Fruit fly (Drosophila melanogaster): ENCODE results near the gene PolG1.

PolG1 gene

dm6 chr2L:13813604-13814178, 13.9 kb downstream of the PolG1 start, which contains the start of gene Sos:
Sos (plus strand) TSS chr2L:13813816.
- TF ChIP-seq CG8478 (optimal IDR thresholded peaks at IDR 0.05) = no peak
- no peak for TF ChIP-seq EcR (GFP tag; optimal IDR thresholded peaks at IDR 0.05)
- no peak for TF ChIP-seq psq (optimal IDR thresholded peaks at IDR 0.05)
- no peak for TF ChIP-seq pan (optimal IDR thresholded peaks at IDR 0.05)
- TF ChIP-seq Dll (optimal IDR thresholded peaks at IDR 0.05) = no peak
- no peak for TF ChIP-seq usp (GFP tag; optimal IDR thresholded peaks at IDR 0.05)

DNA sequence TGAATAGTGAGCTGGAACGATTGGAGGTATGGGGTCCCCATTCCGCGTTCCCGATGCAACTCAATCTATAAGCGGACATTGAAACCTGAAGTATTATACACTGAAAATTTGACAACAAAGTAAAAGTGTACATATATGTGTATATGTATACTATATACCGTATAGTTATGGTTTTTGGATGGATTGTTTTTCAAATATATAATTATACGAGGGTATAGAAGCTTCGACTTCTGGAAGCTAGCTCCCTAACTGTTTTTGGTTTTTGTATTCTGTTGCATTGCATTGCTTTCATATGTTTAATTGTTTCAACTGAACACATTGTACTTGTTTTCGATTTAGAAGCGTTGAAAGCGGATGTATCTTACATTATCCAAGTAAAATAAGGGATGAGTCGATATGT, 14.4 kb downstream of the PolG1 start, which contains the start of gene CG16888:
Gene CG16888, minus strand, starts transcription at position 101 of the 400 bp plus-strand sequence.
- TF ChIP-seq EcR (GFP tag; optimal IDR thresholded peaks at IDR 0.05) = no peak

dm6 chr2L:13811323-13811722, 16.2 kb downstream of the PolG1 start, which contains the start of the genes Adat1 and CG16865:
Adat1 (minus strand) TSS chr2L:13811474.
CG16865 (plus strand) TSS chr2L:13811522.
- TF ChIP-seq psq (optimal IDR thresholded peaks at IDR 0.05) = no peak
- TF ChIP-seq pan (optimal IDR thresholded peaks at IDR 0.05) = no peak
- TF ChIP-seq usp (GFP tag; optimal IDR thresholded peaks at IDR 0.05) = no peak
- no peak for TF ChIP-seq Dll (optimal IDR thresholded peaks at IDR 0.05)
- TF ChIP-seq CG8478 (optimal IDR thresholded peaks at IDR 0.05) = no peak

dm6 chr2L:13807959-13808358, 19.6 kb downstream of the PolG1 start:
- TF ChIP-seq EcR (GFP tag; optimal IDR thresholded peaks at IDR 0.05) (no peak), Dll (optimal IDR thresholded peaks at IDR 0.05) (no peak), usp (GFP tag; optimal IDR thresholded peaks at IDR 0.05) (no peak), pan (optimal IDR thresholded peaks at IDR 0.05) (no peak), psq (optimal IDR thresholded peaks at IDR 0.05) (no peak), CG8478 (optimal IDR thresholded peaks at IDR 0.05) (no peak)

dm6 chr2L:13807097-13807496, 20.5 kb downstream of the PolG1 start:
- TF ChIP-seq CG8478 (optimal IDR thresholded peaks at IDR 0.05) (no peak), usp (GFP tag; optimal IDR thresholded peaks at IDR 0.05) (no peak), EcR (GFP tag; optimal IDR thresholded peaks at IDR 0.05) (no peak), Dll (optimal IDR thresholded peaks at IDR 0.05) (no peak), psq (optimal IDR thresholded peaks at IDR 0.05) (no peak), pan (optimal IDR thresholded peaks at IDR 0.05) (no peak)

dm6 chr2L:13805170-13805569, 22.4 kb downstream of the PolG1 start:
- TF ChIP-seq CG8478 (optimal IDR thresholded peaks at IDR 0.05) (no peak), Dll (optimal IDR thresholded peaks at IDR 0.05) (no peak), psq (optimal IDR thresholded peaks at IDR 0.05) (no peak), EcR (GFP tag; optimal IDR thresholded peaks at IDR 0.05) (no peak), pan (optimal IDR thresholded peaks at IDR 0.05) (no peak), usp (GFP tag; optimal IDR thresholded peaks at IDR 0.05) (no peak)

DNA sequence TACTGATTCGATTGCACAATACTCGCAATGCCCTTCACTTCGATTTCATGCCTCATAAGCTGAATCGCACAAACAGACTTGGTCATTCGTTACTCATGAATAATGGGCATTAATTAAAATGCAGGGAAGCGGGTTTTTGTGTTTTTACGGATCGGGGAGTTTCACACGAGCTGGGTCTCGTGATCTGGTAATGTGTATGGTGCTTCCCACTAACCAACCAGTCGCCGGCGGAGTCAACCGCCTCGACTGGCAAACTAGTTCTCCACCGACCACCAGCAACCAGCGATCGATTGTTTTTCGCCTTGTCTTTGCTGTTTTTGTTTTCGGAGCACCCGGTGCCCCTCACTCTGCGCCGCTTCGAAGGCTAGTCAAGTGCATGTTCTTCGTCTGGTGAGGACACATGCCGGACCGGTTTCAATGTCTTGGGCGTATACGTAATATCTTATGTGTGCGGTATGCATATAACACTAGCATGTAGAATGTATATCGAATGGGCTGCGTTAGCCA, 23.0 kb downstream of the PolG1 start:
- TF ChIP-seq EcR (GFP tag; optimal IDR thresholded peaks at IDR 0.05) (no peak), usp (GFP tag; optimal IDR thresholded peaks at IDR 0.05) (no peak), psq (optimal IDR thresholded peaks at IDR 0.05) (no peak), Dll (optimal IDR thresholded peaks at IDR 0.05) (no peak), CG8478 (optimal IDR thresholded peaks at IDR 0.05) (no peak), pan (optimal IDR thresholded peaks at IDR 0.05) (no peak)

DNA sequence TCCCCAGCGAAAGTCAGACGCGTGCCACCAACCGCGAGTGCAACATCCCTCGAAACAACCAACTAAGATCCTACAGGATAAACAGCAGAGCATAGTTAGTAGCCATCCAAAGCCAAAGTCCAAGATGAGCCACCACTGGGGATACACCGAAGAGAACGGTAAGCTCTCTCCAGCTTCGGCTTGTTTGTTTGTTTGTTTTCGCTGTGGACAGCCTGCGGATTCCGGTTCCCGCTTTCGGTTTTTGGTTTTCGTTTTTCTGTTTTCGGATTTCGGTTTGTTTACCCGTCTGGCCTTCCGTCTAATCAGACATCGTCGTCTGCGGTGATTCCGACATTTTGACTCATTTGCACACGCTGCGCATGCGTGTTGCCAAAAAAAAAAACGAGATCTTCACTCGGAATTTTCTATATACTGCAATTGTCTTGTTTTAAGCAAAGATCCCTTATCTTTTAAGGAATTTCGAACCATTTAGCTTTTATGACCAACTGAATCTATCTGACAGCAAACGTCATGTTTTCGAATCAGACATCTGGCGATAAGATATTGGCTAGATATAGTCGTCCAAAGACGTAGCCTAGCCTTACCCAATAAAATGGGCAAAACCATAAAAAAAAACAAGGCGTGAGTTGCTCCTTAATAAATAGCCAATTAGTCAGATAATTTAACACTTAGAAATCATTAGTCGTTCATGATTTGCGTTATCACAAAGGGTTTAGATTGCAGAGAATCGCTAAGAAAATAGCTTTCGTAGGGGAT, 23.6 kb downstream of the PolG1 start:
- TF ChIP-seq EcR (GFP tag; optimal IDR thresholded peaks at IDR 0.05) = no peak
- no peak for TF ChIP-seq psq (optimal IDR thresholded peaks at IDR 0.05)
- TF ChIP-seq pan (optimal IDR thresholded peaks at IDR 0.05) = no peak
- no peak for TF ChIP-seq Dll (optimal IDR thresholded peaks at IDR 0.05)
- TF ChIP-seq CG8478 (optimal IDR thresholded peaks at IDR 0.05) = no peak
- TF ChIP-seq usp (GFP tag; optimal IDR thresholded peaks at IDR 0.05) = no peak

DNA sequence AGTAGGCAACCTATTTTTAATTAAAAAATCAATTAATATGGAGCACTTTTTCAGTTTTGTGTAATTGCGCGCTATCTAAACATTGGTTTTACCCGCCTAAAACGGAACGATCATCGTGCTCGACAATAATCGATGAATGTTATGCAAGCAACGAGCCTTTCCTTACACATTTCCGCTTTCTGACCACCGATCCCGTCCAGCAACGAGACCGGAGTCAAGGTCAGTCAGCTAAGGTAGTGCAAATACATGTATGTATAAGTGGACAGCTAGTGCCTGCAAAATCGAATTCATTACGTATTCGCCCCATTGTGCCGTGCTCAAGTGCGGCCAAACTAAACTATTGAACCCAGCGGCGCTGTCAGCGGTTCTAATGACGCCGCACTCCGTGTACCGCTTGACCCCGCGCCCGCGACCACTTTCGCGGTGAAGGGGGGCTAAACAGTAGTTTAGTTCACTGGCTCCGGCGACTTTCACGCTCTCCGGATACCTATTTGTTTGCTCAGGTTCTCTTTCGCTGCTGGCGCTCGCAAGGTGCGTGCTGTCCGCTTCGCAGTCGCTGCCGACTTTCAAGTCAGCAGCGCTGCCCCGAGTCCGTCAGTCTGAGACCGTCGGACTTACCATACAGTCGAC, 24.4 kb downstream of the PolG1 start, which contains the start of gene CAH1:
Gene CAH1, plus strand, starts transcription at position 595 of the 630 bp plus-strand sequence.
- no peak for TF ChIP-seq EcR (GFP tag; optimal IDR thresholded peaks at IDR 0.05)
- TF ChIP-seq usp (GFP tag; optimal IDR thresholded peaks at IDR 0.05) = no peak
- no peak for TF ChIP-seq psq (optimal IDR thresholded peaks at IDR 0.05)
- no peak for TF ChIP-seq Dll (optimal IDR thresholded peaks at IDR 0.05)
- TF ChIP-seq CG8478 (optimal IDR thresholded peaks at IDR 0.05) = no peak
- TF ChIP-seq pan (optimal IDR thresholded peaks at IDR 0.05) = no peak

DNA sequence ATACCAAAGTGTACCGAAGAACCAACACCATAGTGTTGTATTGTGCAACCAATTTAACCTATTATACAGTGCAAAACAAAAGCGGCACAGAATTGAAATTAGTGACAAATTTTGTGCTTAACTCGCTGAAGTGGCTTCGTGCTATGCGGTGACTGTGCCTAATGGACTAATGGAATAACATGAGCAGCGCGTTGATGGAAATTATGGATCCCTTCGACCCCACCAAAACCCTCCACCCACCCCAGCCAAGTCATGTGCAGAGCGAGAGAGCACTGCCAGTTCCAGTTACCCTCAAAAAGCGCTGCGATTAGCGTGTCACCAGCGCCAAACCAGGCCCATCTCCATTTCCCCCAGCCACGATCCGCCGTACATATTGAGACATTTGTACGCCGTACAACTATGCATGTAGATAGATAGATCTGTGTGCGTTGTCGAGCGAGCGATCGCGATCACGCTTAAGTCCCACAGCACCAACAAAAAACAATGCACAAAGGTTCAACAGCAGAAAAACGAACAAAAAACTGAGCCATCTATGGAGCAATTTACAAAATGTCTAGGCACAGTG, 25.4 kb downstream of the PolG1 start:
- TF ChIP-seq psq (optimal IDR thresholded peaks at IDR 0.05) (no peak), pan (optimal IDR thresholded peaks at IDR 0.05) (no peak), CG8478 (optimal IDR thresholded peaks at IDR 0.05) (no peak), EcR (GFP tag; optimal IDR thresholded peaks at IDR 0.05) (no peak), usp (GFP tag; optimal IDR thresholded peaks at IDR 0.05) (no peak), Dll (optimal IDR thresholded peaks at IDR 0.05) (no peak)

DNA sequence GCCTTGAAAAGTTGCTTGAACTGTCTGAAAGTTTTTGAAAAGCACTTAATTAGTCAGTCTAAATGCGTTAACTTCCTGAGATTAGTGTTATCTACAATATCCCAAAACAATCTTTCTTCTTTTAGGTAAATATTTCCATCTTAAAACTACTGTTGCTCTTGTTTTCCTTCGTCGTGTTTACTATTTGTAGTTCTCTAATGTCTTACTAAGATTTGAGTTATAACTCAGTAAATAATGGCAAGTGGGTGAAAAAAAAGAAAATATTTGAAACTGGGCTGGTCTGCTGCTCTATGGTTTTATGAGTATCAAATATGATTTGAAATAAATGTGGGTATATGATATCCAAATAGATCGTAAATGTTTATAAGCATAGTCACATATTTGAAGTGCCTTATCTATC, 26.4 kb downstream of the PolG1 start:
- TF ChIP-seq Dll (optimal IDR thresholded peaks at IDR 0.05) = no peak
- no peak for TF ChIP-seq pan (optimal IDR thresholded peaks at IDR 0.05)
- no peak for TF ChIP-seq EcR (GFP tag; optimal IDR thresholded peaks at IDR 0.05)
- TF ChIP-seq psq (optimal IDR thresholded peaks at IDR 0.05) = no peak
- no peak for TF ChIP-seq usp (GFP tag; optimal IDR thresholded peaks at IDR 0.05)
- TF ChIP-seq CG8478 (optimal IDR thresholded peaks at IDR 0.05) = no peak
